Fruit fly (Drosophila melanogaster): ENCODE measurements around the gene repo.
A peak's percentile ranks its signal among the peaks of the same experiment; 100 is the strongest.

The repo gene

DNA sequence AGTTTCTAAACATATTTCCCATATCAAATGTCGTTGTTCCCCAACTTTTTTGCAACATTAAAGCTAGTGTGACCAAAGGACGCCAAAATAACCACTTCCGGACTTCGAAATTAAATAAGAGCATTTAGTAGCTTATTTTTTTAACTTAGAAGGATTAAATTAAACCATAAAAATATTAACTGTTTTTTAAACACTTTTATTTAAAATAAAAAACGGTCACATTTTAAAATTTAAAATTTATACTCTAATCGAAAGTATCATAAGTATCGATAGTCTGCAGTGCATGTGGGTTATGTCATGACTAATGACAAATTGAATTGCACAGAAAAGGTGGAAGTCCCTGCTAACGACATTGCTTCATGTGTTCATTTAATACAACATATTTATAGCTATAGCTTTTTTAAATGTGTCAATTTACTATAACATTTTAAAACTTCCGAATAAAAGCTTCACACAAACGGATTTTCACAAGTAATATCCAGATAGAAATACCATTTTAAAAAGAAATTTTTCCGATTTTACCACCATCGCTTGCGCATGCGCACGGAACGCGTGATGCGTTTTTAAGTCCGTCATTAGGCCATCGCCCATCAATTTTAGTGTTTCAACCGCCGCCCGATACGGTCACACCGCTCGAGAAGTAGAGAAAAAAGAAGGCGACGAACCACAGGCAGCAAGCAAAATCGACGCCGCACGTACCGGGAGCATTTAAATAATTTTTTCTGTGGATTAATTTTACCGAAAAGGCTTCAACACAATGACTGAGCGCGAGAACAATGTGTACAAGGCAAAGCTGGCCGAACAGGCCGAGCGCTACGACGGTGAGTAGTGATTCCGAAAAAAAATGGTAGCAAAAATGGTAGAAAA is 6.3 kb downstream of the repo start, which contains the start of the genes CG7156 and 14-3-3epsilon (continued):
- TF ChIP-seq D (optimal IDR thresholded peaks at IDR 0.05) (no peak), D (GFP tag; optimal IDR thresholded peaks at IDR 0.05) (no peak), E2f1 (GFP tag; IDR thresholded peaks at IDR 0.05) (0 out of 2 replicates have a peak, but pooled peaks have one; percentile 45), NC2β (GFP tag; optimal IDR thresholded peaks at IDR 0.05) (no peak), Bteb2 (GFP tag; optimal IDR thresholded peaks at IDR 0.05) (no peak), gsb (GFP tag; IDR thresholded peaks at IDR 0.05) (no peak), CG2116 (GFP tag; optimal IDR thresholded peaks at IDR 0.05) (peak; percentile 88), Dref (GFP tag; IDR thresholded peaks at IDR 0.05) (peak; percentile 61), Pdp1 (GFP tag; optimal IDR thresholded peaks at IDR 0.05) (peak in 1 of 2 experiments; percentile 64), fd96Cb (tag; optimal IDR thresholded peaks at IDR 0.05) (no peak), CG4730 (GFP tag; IDR thresholded peaks at IDR 0.05) (no peak), Side (GFP tag; optimal IDR thresholded peaks at IDR 0.05) (no peak), Doc2 (GFP tag; IDR thresholded peaks at IDR 0.05) (no peak), Deaf1 (tag; optimal IDR thresholded peaks at IDR 0.05) (no peak), tin (GFP tag; optimal IDR thresholded peaks at IDR 0.05) (peak; percentile 19), dpn (GFP tag; optimal IDR thresholded peaks at IDR 0.05) (peak in 1 of 2 experiments; percentile 45), CG3995 (GFP tag; optimal IDR thresholded peaks at IDR 0.05) (no peak), CG3407 (GFP tag; optimal IDR thresholded peaks at IDR 0.05) (no peak), CG7839 (tag; optimal IDR thresholded peaks at IDR 0.05) (no peak), sug (tag; optimal IDR thresholded peaks at IDR 0.05) (peak; percentile 22), Dip3 (GFP tag; optimal IDR thresholded peaks at IDR 0.05) (no peak), CG33557 (GFP tag; optimal IDR thresholded peaks at IDR 0.05) (peak; percentile 6), CG4360 (GFP tag; IDR thresholded peaks at IDR 0.05) (0 out of 2 replicates have a peak, but pooled peaks have one; percentile 24), ap (GFP tag; IDR thresholded peaks at IDR 0.05) (peak; percentile 41; the same call in 1 of the 2 replicates), eve (GFP tag; optimal IDR thresholded peaks at IDR 0.05) (no peak), scrt (GFP tag; optimal IDR thresholded peaks at IDR 0.05) (peak; percentile 10), pnt (GFP tag; optimal IDR thresholded peaks at IDR 0.05) (no peak), ttk (GFP tag; IDR thresholded peaks at IDR 0.05) (no peak), CG15269 (tag; optimal IDR thresholded peaks at IDR 0.05) (no peak), grn (GFP tag; optimal IDR thresholded peaks at IDR 0.05) (no peak), CG17829 (tag; optimal IDR thresholded peaks at IDR 0.05) (peak; percentile 16), Nf-YB (GFP tag; optimal IDR thresholded peaks at IDR 0.05) (peak; percentile 19), Ets65A (GFP tag) (peak; percentile 81), CG4854 (GFP tag; optimal IDR thresholded peaks at IDR 0.05) (no peak), CG14965 (GFP tag; optimal IDR thresholded peaks at IDR 0.05; ENCODE audit: borderline replicate concordance) (no peak), CG6813 (GFP tag; optimal IDR thresholded peaks at IDR 0.05) (no peak), eyg (GFP tag; optimal IDR thresholded peaks at IDR 0.05) (no peak), croc (GFP tag; conservative IDR thresholded peaks at IDR 0.05) (no peak), al (GFP tag; IDR thresholded peaks at IDR 0.05) (no peak), CG7372 (GFP tag; IDR thresholded peaks at IDR 0.05) (no peak), CG15514 (GFP tag; optimal IDR thresholded peaks at IDR 0.05) (peak; percentile 48), CG10366 (GFP tag; IDR thresholded peaks at IDR 0.05) (peak; percentile 32; the same call in 1 of the 2 replicates), CG31365 (tag; optimal IDR thresholded peaks at IDR 0.05) (no peak), MBD-R2 (GFP tag; IDR thresholded peaks at IDR 0.05) (peak; percentile 57; the same call in 1 of the 2 replicates), cg (GFP tag; optimal IDR thresholded peaks at IDR 0.05) (no peak), nau (GFP tag; optimal IDR thresholded peaks at IDR 0.05) (no peak), CG6854 (GFP tag; optimal IDR thresholded peaks at IDR 0.05) (no peak), CG7963 (GFP tag; IDR thresholded peaks at IDR 0.05; ENCODE audit: partially characterized antibody) (no peak), Oli (tag; optimal IDR thresholded peaks at IDR 0.05) (peak; percentile 8)
